Fruit fly (Drosophila melanogaster) whole organism, embryonic: Measurements from ENCODE around the gene Rab30.

Experiments
- Ada2b ChIP-seq: fragments of 200-800 bp; sonication (Bioruptor generic); IDR thresholded peaks from 2 replicates; pipeline ENCODE4 v1.3.6; 2022; ENCODE audit warnings: missing biosample characterization, missing genetic modification characterization
- BEAF-32 ChIP-seq: fragments of 200-800 bp; sonication (Bioruptor generic); optimal IDR thresholded peaks from 3 replicates; lab custom pipeline; 2017; ENCODE audit warnings: missing biosample characterization, missing genetic modification characterization, mild to moderate bottlenecking, moderate library complexity, missing genetic modification reagents
- CG10147 ChIP-seq: fragments of 200-800 bp; sonication (Bioruptor generic); optimal IDR thresholded peaks from 2 replicates; lab custom pipeline; 2019; ENCODE audit warnings: missing biosample characterization, mild to moderate bottlenecking, missing genetic modification characterization, moderate library complexity
- CG10321 ChIP-seq: fragments of 200-800 bp; sonication (Bioruptor generic); IDR thresholded peaks from 2 replicates; pipeline ENCODE4 v1.3.6; 2022; ENCODE audit warnings: missing biosample characterization, missing genetic modification characterization
- CG10979 ChIP-seq: fragments of 200-800 bp; sonication (Bioruptor generic); optimal IDR thresholded peaks from 2 replicates; lab custom pipeline; 2018; ENCODE audit warnings: missing biosample characterization, mild to moderate bottlenecking, missing genetic modification characterization, moderate library complexity
- CG11696 ChIP-seq: fragments of 200-800 bp; sonication (Bioruptor generic); IDR thresholded peaks from 2 replicates; pipeline ENCODE4 v1.3.6; 2022; ENCODE audit warnings: missing biosample characterization, missing genetic modification characterization
- CG14710 ChIP-seq: fragments of 200-800 bp; sonication (Bioruptor generic); optimal IDR thresholded peaks from 3 replicates; lab custom pipeline; 2019; ENCODE audit warnings: missing biosample characterization, mild to moderate bottlenecking, missing genetic modification characterization, moderate library complexity
- CG15514 ChIP-seq: fragments of 200-800 bp; sonication (Bioruptor generic); optimal IDR thresholded peaks from 3 replicates; lab custom pipeline; 2017; ENCODE audit warnings: missing biosample characterization, missing genetic modification characterization, mild to moderate bottlenecking, moderate library complexity, missing genetic modification reagents
- CG16813 ChIP-seq: fragments of 200-800 bp; sonication (Bioruptor generic); IDR thresholded peaks from 3 replicates; pipeline ENCODE4 v1.3.6; 2022; ENCODE audit warnings: missing biosample characterization, missing genetic modification characterization; ENCODE audit not compliant: partially characterized antibody
- CG17802 ChIP-seq: fragments of 200-800 bp; sonication (Bioruptor generic); optimal IDR thresholded peaks from 2 replicates; lab custom pipeline; 2018; ENCODE audit warnings: missing biosample characterization, mild to moderate bottlenecking, missing genetic modification characterization, moderate library complexity
- CG18262 ChIP-seq: fragments of 200-800 bp; optimal IDR thresholded peaks from 3 replicates; lab custom pipeline; 2019; ENCODE audit warnings: missing biosample characterization, mild to moderate bottlenecking, missing genetic modification characterization, moderate library complexity
- CG1832 ChIP-seq: fragments of 200-800 bp; sonication (Bioruptor generic); optimal IDR thresholded peaks from 2 replicates; lab custom pipeline; 2017; ENCODE audit warnings: missing biosample characterization, mild to moderate bottlenecking, missing genetic modification characterization, inconsistent platforms
- CG18619 ChIP-seq: fragments of 200-800 bp; sonication (Bioruptor generic); optimal IDR thresholded peaks from 3 replicates; lab custom pipeline; 2017; ENCODE audit warnings: missing biosample characterization, mild to moderate bottlenecking, missing genetic modification characterization
- CG31388 ChIP-seq: fragments of 200-800 bp; sonication (Bioruptor generic); optimal IDR thresholded peaks from 2 replicates; lab custom pipeline; 2016; ENCODE audit warnings: missing biosample characterization, missing genetic modification characterization
- CG3847 ChIP-seq: fragments of 200-800 bp; sonication (Bioruptor generic); IDR thresholded peaks from 2 replicates; pipeline ENCODE4 v1.3.6; 2022; ENCODE audit warnings: missing biosample characterization, missing genetic modification characterization
- CG4707 ChIP-seq: fragments of 200-800 bp; sonication (Bioruptor generic); optimal IDR thresholded peaks from 2 replicates; lab custom pipeline; 2018; ENCODE audit warnings: missing biosample characterization, mild to moderate bottlenecking, missing genetic modification characterization, moderate library complexity
- CG5953 ChIP-seq: fragments of 200-800 bp; sonication (Bioruptor generic); IDR thresholded peaks from 2 replicates; pipeline ENCODE4 v1.3.6; 2022; ENCODE audit warnings: missing biosample characterization, missing genetic modification characterization
- CG6765 ChIP-seq: fragments of 200-800 bp; sonication (Bioruptor generic); optimal IDR thresholded peaks from 3 replicates; lab custom pipeline; 2017; ENCODE audit warnings: missing biosample characterization, mild to moderate bottlenecking, missing genetic modification characterization
- CG8290 ChIP-seq, 3 experiments: fragments of 200-800 bp; sonication (Bioruptor generic); optimal IDR thresholded peaks; 2 replicates each; lab custom pipeline; 2016 to 2019; ENCODE audit warnings: missing biosample characterization in 3 of 3, missing genetic modification characterization in 3 of 3, mild to moderate bottlenecking in 2 of 3, moderate library complexity in 1 of 3
- Deaf1 ChIP-seq: fragments of 200-800 bp; optimal IDR thresholded peaks from 3 replicates; lab custom pipeline; 2019; ENCODE audit warnings: missing biosample characterization, mild to moderate bottlenecking, missing genetic modification characterization, moderate library complexity
- Dek ChIP-seq: fragments of 200-800 bp; sonication (Bioruptor generic); optimal IDR thresholded peaks from 3 replicates; lab custom pipeline; 2019; ENCODE audit warnings: missing biosample characterization, mild to moderate bottlenecking, missing genetic modification characterization, moderate library complexity
- Dref ChIP-seq: fragments of 200-800 bp; sonication (Bioruptor generic); IDR thresholded peaks from 2 replicates; pipeline ENCODE4 v1.3.6; 2022; ENCODE audit warnings: missing biosample characterization, missing genetic modification characterization
- E2f2 ChIP-seq: fragments of 200-800 bp; sonication (Bioruptor generic); IDR thresholded peaks from 2 replicates; pipeline ENCODE4 v1.3.6; 2022; ENCODE audit warnings: missing biosample characterization, missing genetic modification characterization
- Fer1 ChIP-seq: fragments of 200-800 bp; sonication (Bioruptor generic); optimal IDR thresholded peaks from 2 replicates; lab custom pipeline; 2017; ENCODE audit warnings: missing biosample characterization, mild to moderate bottlenecking, missing genetic modification characterization
- H2.0 ChIP-seq: fragments of 200-800 bp; sonication (Bioruptor generic); IDR thresholded peaks from 2 replicates; pipeline ENCODE4 v1.3.6; 2022; ENCODE audit warnings: missing biosample characterization, missing genetic modification characterization
- HLH54F ChIP-seq: fragments of 200-800 bp; sonication (Bioruptor generic); optimal IDR thresholded peaks from 3 replicates; lab custom pipeline; 2016; ENCODE audit warnings: missing biosample characterization, missing genetic modification characterization
- HmgD ChIP-seq: fragments of 200-800 bp; sonication (Bioruptor generic); optimal IDR thresholded peaks from 3 replicates; lab custom pipeline; 2016; ENCODE audit warnings: missing biosample characterization, missing genetic modification characterization
- Hmx ChIP-seq: fragments of 200-800 bp; sonication (Bioruptor generic); optimal IDR thresholded peaks from 2 replicates; lab custom pipeline; 2016; ENCODE audit warnings: missing biosample characterization, missing genetic modification characterization
- MTF-1 ChIP-seq: fragments of 200-800 bp; sonication (Bioruptor generic); optimal IDR thresholded peaks from 2 replicates; lab custom pipeline; 2018; ENCODE audit warnings: missing biosample characterization, mild to moderate bottlenecking, missing genetic modification characterization, borderline replicate concordance
- Med ChIP-seq: fragments of 200-800 bp; sonication (Bioruptor generic); peaks from one replicate; lab custom pipeline; 2016; ENCODE audit warnings: missing biosample characterization, missing genetic modification characterization, mild to moderate bottlenecking, inconsistent platforms, moderate library complexity
- Meics ChIP-seq: fragments of 200-800 bp; sonication (Bioruptor generic); optimal IDR thresholded peaks from 2 replicates; lab custom pipeline; 2017; ENCODE audit warnings: missing biosample characterization, mild to moderate bottlenecking, missing genetic modification characterization
- Sox100B ChIP-seq: fragments of 200-800 bp; sonication (Bioruptor generic); optimal IDR thresholded peaks from 3 replicates; lab custom pipeline; 2018; ENCODE audit warnings: missing biosample characterization, mild to moderate bottlenecking, missing genetic modification characterization
- Spps ChIP-seq: fragments of 200-800 bp; sonication (Bioruptor generic); optimal IDR thresholded peaks from 2 replicates; lab custom pipeline; 2018; ENCODE audit warnings: missing biosample characterization, mild to moderate bottlenecking, missing genetic modification characterization
- Stat92E ChIP-seq, 3 experiments: fragments of >200 bp in 2 of 3; fragments of 200-800 bp in 1 of 3; sonication (Bioruptor generic) in 1 of 3; optimal IDR thresholded peaks; 2 replicates each; lab custom pipeline; 2017 to 2019; ENCODE audit warnings: missing biosample characterization in 3 of 3, missing genetic modification characterization in 3 of 3, mild to moderate bottlenecking in 1 of 3, moderate library complexity in 1 of 3
- ara ChIP-seq: fragments of 200-800 bp; sonication (Bioruptor generic); IDR thresholded peaks from 2 replicates; pipeline ENCODE4 v1.3.6; 2022; ENCODE audit warnings: missing biosample characterization, missing genetic modification characterization
- ash1 ChIP-seq: fragments of 200-800 bp; sonication (Bioruptor generic); optimal IDR thresholded peaks from 2 replicates; lab custom pipeline; 2018; ENCODE audit warnings: missing biosample characterization, mild to moderate bottlenecking, missing genetic modification characterization
- corto ChIP-seq: fragments of 200-800 bp; sonication (Bioruptor generic); optimal IDR thresholded peaks from 2 replicates; lab custom pipeline; 2016; ENCODE audit warnings: missing biosample characterization, mild to moderate bottlenecking, missing genetic modification characterization, moderate library complexity
- dan ChIP-seq: fragments of 200-800 bp; sonication (Bioruptor generic); IDR thresholded peaks from 2 replicates; pipeline ENCODE4 v1.3.6; 2022; ENCODE audit warnings: missing biosample characterization, missing genetic modification characterization
- danr ChIP-seq: fragments of 200-800 bp; sonication (Bioruptor generic); IDR thresholded peaks from 2 replicates; pipeline ENCODE4 v1.3.6; 2022; ENCODE audit warnings: missing biosample characterization, missing genetic modification characterization
- disco-r ChIP-seq: fragments of 200-800 bp; sonication (Bioruptor generic); optimal IDR thresholded peaks from 2 replicates; lab custom pipeline; 2016; ENCODE audit warnings: missing biosample characterization, missing genetic modification characterization
- gsb ChIP-seq: fragments of 200-800 bp; sonication (Bioruptor generic); IDR thresholded peaks from 2 replicates; pipeline ENCODE4 v1.3.6; 2022; ENCODE audit warnings: missing biosample characterization, missing genetic modification characterization
- kni ChIP-seq: fragments of 200-800 bp; sonication (Bioruptor generic); optimal IDR thresholded peaks from 3 replicates; lab custom pipeline; 2017; ENCODE audit warnings: mild to moderate bottlenecking, missing biosample characterization, missing genetic modification reagents, missing genetic modification characterization
- mirr ChIP-seq: fragments of 200-800 bp; sonication (Bioruptor generic); optimal IDR thresholded peaks from 3 replicates; lab custom pipeline; 2018; ENCODE audit warnings: missing biosample characterization, mild to moderate bottlenecking, missing genetic modification characterization
- nau ChIP-seq: fragments of 200-800 bp; sonication (Bioruptor generic); optimal IDR thresholded peaks from 3 replicates; lab custom pipeline; 2017; ENCODE audit warnings: missing biosample characterization, mild to moderate bottlenecking, missing genetic modification characterization, missing genetic modification reagents
- nerfin-1 ChIP-seq: fragments of 200-800 bp; sonication (Bioruptor generic); optimal IDR thresholded peaks from 3 replicates; lab custom pipeline; 2019; ENCODE audit warnings: missing biosample characterization, mild to moderate bottlenecking, missing genetic modification characterization, moderate library complexity
- nom ChIP-seq: fragments of 200-800 bp; sonication (Bioruptor generic); optimal IDR thresholded peaks from 2 replicates; lab custom pipeline; 2017; ENCODE audit warnings: missing biosample characterization, missing genetic modification characterization, mild to moderate bottlenecking, moderate library complexity, missing genetic modification reagents
- pho ChIP-seq: fragments of 200-800 bp; sonication (Bioruptor generic); optimal IDR thresholded peaks from 2 replicates; lab custom pipeline; 2016; ENCODE audit warnings: missing biosample characterization, missing genetic modification characterization
- psq ChIP-seq: fragments of 200-800 bp; sonication (Bioruptor generic); optimal IDR thresholded peaks from 2 replicates; lab custom pipeline; 2017; ENCODE audit warnings: missing biosample characterization, missing genetic modification characterization
- unc-4 ChIP-seq: fragments of 200-800 bp; sonication (Bioruptor generic); IDR thresholded peaks from 2 replicates; pipeline ENCODE4 v1.3.6; 2022; ENCODE audit warnings: missing biosample characterization, missing genetic modification characterization; ENCODE audit not compliant: partially characterized antibody
- zen ChIP-seq: fragments of 200-800 bp; sonication (Bioruptor generic); optimal IDR thresholded peaks from 3 replicates; lab custom pipeline; 2018; ENCODE audit warnings: missing biosample characterization, mild to moderate bottlenecking, missing genetic modification characterization, moderate library complexity

Rab30 gene

DNA sequence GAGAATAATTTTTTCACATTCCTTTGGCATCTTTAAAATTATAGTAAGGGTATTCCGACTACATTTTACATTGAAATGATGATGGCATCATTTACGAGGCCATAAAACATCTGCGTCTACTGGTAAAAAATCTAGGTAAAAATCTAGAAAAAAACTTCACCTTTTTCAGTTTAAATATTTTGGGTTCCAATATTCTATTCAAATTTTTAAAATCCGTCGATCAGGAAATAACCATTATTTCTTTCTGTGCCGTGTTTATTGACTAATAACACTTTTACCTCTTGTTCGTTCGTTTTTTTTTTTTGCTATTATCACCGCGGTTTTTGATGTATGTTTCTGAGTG, 6.9 kb upstream of the Rab30 start (continued):
- no peak for TF ChIP-seq CG1832
- no peak for TF ChIP-seq BEAF-32
- TF ChIP-seq CG10979 (tag; lab: Kevin White, UChicago) = peak; percentile 42
- TF ChIP-seq Deaf1 = no peak
- TF ChIP-seq MTF-1 (GFP tag; lab: Kevin White, UChicago) = no peak
- no peak for TF ChIP-seq CG10321 (GFP tag; lab: Robert Waterston, UW)
- TF ChIP-seq ash1 (GFP tag; lab: Kevin White, UChicago) = no peak
- no peak for TF ChIP-seq CG8290 (GFP tag; optimal IDR thresholded peaks at IDR 0.05; lab: Kevin White, UChicago)
- TF ChIP-seq CG8290 (tag; optimal IDR thresholded peaks at IDR 0.05; lab: Kevin White, UChicago) = no peak
- TF ChIP-seq CG16813 = no peak
- peak; percentile 35 for TF ChIP-seq HLH54F (GFP tag; lab: Kevin White, UChicago)
- no peak for TF ChIP-seq gsb (GFP tag; lab: Robert Waterston, UW)
- peak; percentile 5 for TF ChIP-seq zen (tag; lab: Kevin White, UChicago)
- peak; percentile 55; the same call in 1 of the 2 replicates for TF ChIP-seq danr (GFP tag; lab: Robert Waterston, UW)
- peak; percentile 33 for TF ChIP-seq CG14710 (tag; lab: Kevin White, UChicago)
- TF ChIP-seq CG11696 (GFP tag; lab: Robert Waterston, UW) = peak; percentile 62
- no peak for TF ChIP-seq kni (GFP tag; lab: Kevin White, UChicago)
- no peak for TF ChIP-seq Dref (GFP tag; lab: Robert Waterston, UW)
- no peak for TF ChIP-seq Stat92E (GFP tag; optimal IDR thresholded peaks at IDR 0.05; lab: Kevin White, UChicago)
- TF ChIP-seq nau = no peak
- TF ChIP-seq Spps (tag; lab: Kevin White, UChicago) = no peak
- TF ChIP-seq mirr (GFP tag; lab: Kevin White, UChicago) = no peak
- peak; percentile 43 for TF ChIP-seq Sox100B
- TF ChIP-seq pho = peak; percentile 55
- peak; percentile 5 for TF ChIP-seq psq (GFP tag; lab: Kevin White, UChicago)
- TF ChIP-seq Ada2b (GFP tag; lab: Robert Waterston, UW) = peak; percentile 66
- TF ChIP-seq CG6765 (GFP tag; lab: Kevin White, UChicago) = no peak
- peak; percentile 32 for TF ChIP-seq Fer1
- TF ChIP-seq CG18619 (GFP tag; lab: Kevin White, UChicago) = peak; percentile 26
- peak; percentile 13 for TF ChIP-seq Hmx (GFP tag; lab: Kevin White, UChicago)
- TF ChIP-seq disco-r (GFP tag; lab: Kevin White, UChicago) = peak; percentile 6
- no peak for TF ChIP-seq nerfin-1 (tag; lab: Kevin White, UChicago)
- peak; percentile 54 for TF ChIP-seq Med (GFP tag; lab: Kevin White, UChicago)
- TF ChIP-seq CG17802 = no peak
- TF ChIP-seq E2f2 = 0 out of 2 replicates have a peak, but pooled peaks have one; percentile 30
- no peak for TF ChIP-seq HmgD (GFP tag; lab: Kevin White, UChicago)
- TF ChIP-seq dan (GFP tag; lab: Robert Waterston, UW) = no peak
- TF ChIP-seq CG5953 (GFP tag; lab: Robert Waterston, UW) = no peak
- TF ChIP-seq unc-4 = no peak
- TF ChIP-seq corto (GFP tag; lab: Kevin White, UChicago) = no peak
- no peak for TF ChIP-seq CG31388
- no peak for TF ChIP-seq CG10147
- peak; percentile 39 for TF ChIP-seq Meics (GFP tag; lab: Kevin White, UChicago)
- TF ChIP-seq CG3847 (GFP tag; lab: Robert Waterston, UW) = peak; percentile 38; the same call in 1 of the 2 replicates
- TF ChIP-seq nom (GFP tag; lab: Kevin White, UChicago) = no peak
- peak; percentile 54 for TF ChIP-seq CG18262 (tag; lab: Kevin White, UChicago)
- peak; percentile 63; the same call in 1 of the 2 replicates for TF ChIP-seq ara (GFP tag; lab: Robert Waterston, UW)
- TF ChIP-seq CG15514 (GFP tag; lab: Kevin White, UChicago) = peak; percentile 39
- no peak for TF ChIP-seq CG4707 (GFP tag; lab: Kevin White, UChicago)
- TF ChIP-seq H2.0 (GFP tag; lab: Robert Waterston, UW) = peak; percentile 62
- peak; percentile 57 for TF ChIP-seq Dek (tag; lab: Kevin White, UChicago)
